Worm (Caenorhabditis elegans): ENCODE results near the gene mnk-1.

- TF ChIP-seq W03F9.2 (tag; optimal IDR thresholded peaks at IDR 0.05) (no peak), him-1 (tag; optimal IDR thresholded peaks at IDR 0.05) (no peak)
Observed at ce11 chrII:10525134-10525533, 29.7 kb downstream of the mnk-1 start.

Measured in whole organism, L4/young adult.